Worm (Caenorhabditis elegans) whole organism, young adult: ENCODE measurements around the gene F36F12.3.

Source experiments
- B0035.1 ChIP-seq: sonication (generic microtip); optimal IDR thresholded peaks from 2 replicates; lab custom pipeline; 2016; ENCODE audit warnings: missing genetic modification characterization, mild to moderate bottlenecking, missing compliant biosample characterization, missing genotype, missing genetic modification reagents
- C06A6.2 ChIP-seq: fragments of 200-800 bp; sonication (Bioruptor generic); conservative IDR thresholded peaks from 2 replicates; pipeline ENCODE4 v1.3.6; 2022; ENCODE audit warnings: missing genetic modification characterization, missing compliant biosample characterization
- C17E4.6 ChIP-seq: fragments of 200-800 bp; sonication (Bioruptor generic); IDR thresholded peaks from 2 replicates; pipeline ENCODE4 v1.3.6; 2022; ENCODE audit warnings: missing genetic modification reagents, missing genetic modification characterization, missing compliant biosample characterization
- D2030.7 ChIP-seq: fragments of 200-800 bp; sonication (Bioruptor generic); IDR thresholded peaks from 2 replicates; pipeline ENCODE4 v1.3.6; 2022; ENCODE audit warnings: missing genetic modification reagents, missing genetic modification characterization, missing compliant biosample characterization
- F33H1.4 ChIP-seq: fragments of 200-800 bp; sonication (Bioruptor generic); IDR thresholded peaks from 2 replicates; pipeline ENCODE4 v1.3.6; 2022; ENCODE audit warnings: missing genetic modification reagents, missing genetic modification characterization, missing compliant biosample characterization
- T07F8.4 ChIP-seq: sonication (generic microtip); optimal IDR thresholded peaks from 2 replicates; lab custom pipeline; 2016; ENCODE audit warnings: mild to moderate bottlenecking, missing genetic modification characterization, moderate library complexity, missing compliant biosample characterization
- Y67H2A.10 ChIP-seq: fragments of 200-800 bp; sonication (Bioruptor generic); conservative IDR thresholded peaks from 2 replicates; pipeline ENCODE4 v1.3.6; 2022; ENCODE audit warnings: missing genetic modification reagents, missing genetic modification characterization, missing compliant biosample characterization
- ZK185.1 ChIP-seq: sonication (generic microtip); optimal IDR thresholded peaks from 2 replicates; lab custom pipeline; 2016; ENCODE audit warnings: mild to moderate bottlenecking, missing genetic modification characterization, missing compliant biosample characterization; ENCODE audit not compliant: poor library complexity, severe bottlenecking
- akir-1 ChIP-seq: fragments of 200-800 bp; sonication (Bioruptor generic); optimal IDR thresholded peaks from 2 replicates; lab custom pipeline; 2018; ENCODE audit warnings: mild to moderate bottlenecking, missing genetic modification characterization, moderate library complexity, missing compliant biosample characterization
- athp-1 ChIP-seq: sonication (generic microtip); optimal IDR thresholded peaks from 2 replicates; lab custom pipeline; 2017; ENCODE audit warnings: mild to moderate bottlenecking, missing genetic modification characterization, missing compliant biosample characterization
- attf-3 ChIP-seq: fragments of 200-800 bp; sonication (Bioruptor generic); conservative IDR thresholded peaks from 2 replicates; pipeline ENCODE4 v1.3.6; 2022; ENCODE audit warnings: missing genetic modification reagents, missing genetic modification characterization, missing compliant biosample characterization
- attf-5 ChIP-seq: fragments of 200-800 bp; sonication (Bioruptor generic); optimal IDR thresholded peaks from 2 replicates; lab custom pipeline; 2018; ENCODE audit warnings: mild to moderate bottlenecking, missing genetic modification characterization, missing compliant biosample characterization
- attf-6 ChIP-seq: fragments of 200-800 bp; sonication (Bioruptor generic); IDR thresholded peaks from 2 replicates; pipeline ENCODE4 v1.3.6; 2022; ENCODE audit warnings: missing genetic modification reagents, missing genetic modification characterization, missing compliant biosample characterization
- cebp-1 ChIP-seq, 2 experiments: fragments of 200-800 bp in 1 of 2; sonication (Bioruptor generic) in 1 of 2; sonication (generic microtip) in 1 of 2; IDR thresholded peaks in 1 of 2; optimal IDR thresholded peaks in 1 of 2; 2 replicates each; pipeline versions ENCODE4 v1.3.6 to Lab custom; 2017 to 2022; ENCODE audit warnings: missing compliant biosample characterization in 2 of 2, missing genetic modification characterization in 2 of 2, mild to moderate bottlenecking in 1 of 2, missing genetic modification reagents in 1 of 2, moderate library complexity in 1 of 2
- ceh-40 ChIP-seq: fragments of 200-800 bp; sonication (Bioruptor generic); IDR thresholded peaks from 2 replicates; pipeline ENCODE4 v1.3.6; 2022; ENCODE audit warnings: missing genetic modification characterization, missing compliant biosample characterization
- ceh-91 ChIP-seq: fragments of 200-800 bp; sonication (Bioruptor generic); IDR thresholded peaks from 2 replicates; pipeline ENCODE4 v1.3.6; 2022; ENCODE audit warnings: missing genetic modification reagents, missing genetic modification characterization, missing compliant biosample characterization
- chd-7 ChIP-seq: sonication (generic microtip); optimal IDR thresholded peaks from 2 replicates; lab custom pipeline; 2016; ENCODE audit warnings: mild to moderate bottlenecking, missing genetic modification characterization, moderate library complexity, missing compliant biosample characterization
- dpff-1 ChIP-seq: sonication (generic microtip); optimal IDR thresholded peaks from 2 replicates; lab custom pipeline; 2017; ENCODE audit warnings: mild to moderate bottlenecking, missing genetic modification characterization, missing compliant biosample characterization
- efl-1 ChIP-seq: fragments of 150-350 bp; optimal IDR thresholded peaks from 2 replicates; lab custom pipeline; 2014; ENCODE audit warnings: missing biosample characterization, missing genetic modification reagents, missing genetic modification characterization
- egrh-3 ChIP-seq: fragments of 200-800 bp; sonication (Bioruptor generic); IDR thresholded peaks from 2 replicates; pipeline ENCODE4 v1.3.6; 2022; ENCODE audit warnings: missing genetic modification reagents, missing genetic modification characterization, missing compliant biosample characterization
- ekl-4 ChIP-seq: fragments of 200-800 bp; sonication (Bioruptor generic); IDR thresholded peaks from 2 replicates; pipeline ENCODE4 v1.3.6; 2022; ENCODE audit warnings: missing genetic modification reagents, missing genetic modification characterization, missing compliant biosample characterization
- ets-4 ChIP-seq: fragments of 200-800 bp; sonication (Bioruptor generic); optimal IDR thresholded peaks from 2 replicates; lab custom pipeline; 2018; ENCODE audit warnings: mild to moderate bottlenecking, missing genetic modification characterization, missing compliant biosample characterization
- hmg-1.2 ChIP-seq: fragments of 200-800 bp; sonication (Bioruptor generic); IDR thresholded peaks from 2 replicates; pipeline ENCODE4 v1.3.6; 2022; ENCODE audit warnings: missing genetic modification reagents, missing genetic modification characterization, missing compliant biosample characterization
- hrde-1 ChIP-seq: sonication (generic microtip); optimal IDR thresholded peaks from 2 replicates; lab custom pipeline; 2016; ENCODE audit warnings: missing genetic modification characterization, mild to moderate bottlenecking, missing compliant biosample characterization, moderate library complexity, missing genotype, missing genetic modification reagents, borderline replicate concordance
- lin-40 ChIP-seq: sonication (generic microtip); optimal IDR thresholded peaks from 2 replicates; lab custom pipeline; 2016; ENCODE audit warnings: missing genetic modification characterization, mild to moderate bottlenecking, missing compliant biosample characterization, missing genotype, missing genetic modification reagents
- lsl-1 ChIP-seq: fragments of 200-800 bp; sonication (Bioruptor generic); optimal IDR thresholded peaks from 2 replicates; lab custom pipeline; 2018; ENCODE audit warnings: mild to moderate bottlenecking, missing genetic modification characterization, moderate library complexity, missing compliant biosample characterization
- madf-3 ChIP-seq: fragments of 200-800 bp; sonication (Bioruptor generic); IDR thresholded peaks from 2 replicates; pipeline ENCODE4 v1.3.6; 2022; ENCODE audit warnings: missing genetic modification reagents, missing genetic modification characterization, missing compliant biosample characterization
- madf-6 ChIP-seq: fragments of 200-800 bp; sonication (Bioruptor generic); IDR thresholded peaks from 2 replicates; pipeline ENCODE4 v1.3.6; 2022; ENCODE audit warnings: missing genetic modification reagents, missing genetic modification characterization, missing compliant biosample characterization
- madf-8 ChIP-seq: fragments of 200-800 bp; sonication (Bioruptor generic); conservative IDR thresholded peaks from 2 replicates; pipeline ENCODE4 v1.3.6; 2022; ENCODE audit warnings: missing genetic modification reagents, missing genetic modification characterization, missing compliant biosample characterization
- mes-4 ChIP-seq: sonication (generic microtip); optimal IDR thresholded peaks from 2 replicates; lab custom pipeline; 2016; ENCODE audit warnings: missing genotype, missing genetic modification characterization, missing compliant biosample characterization
- mxl-1 ChIP-seq: sonication (generic microtip); optimal IDR thresholded peaks from 2 replicates; lab custom pipeline; 2016; ENCODE audit warnings: missing genetic modification characterization, missing compliant biosample characterization
- nhr-80 ChIP-seq: sonication (generic microtip); optimal IDR thresholded peaks from 2 replicates; lab custom pipeline; 2016; ENCODE audit warnings: missing genetic modification characterization, missing compliant biosample characterization
- nhr-90 ChIP-seq: sonication (generic microtip); optimal IDR thresholded peaks from 2 replicates; lab custom pipeline; 2016; ENCODE audit warnings: missing genotype, mild to moderate bottlenecking, missing genetic modification characterization, missing compliant biosample characterization
- pbrm-1 ChIP-seq: fragments of 200-800 bp; sonication (Bioruptor generic); IDR thresholded peaks from 2 replicates; pipeline ENCODE4 v1.3.6; 2022; ENCODE audit warnings: missing genetic modification reagents, missing genetic modification characterization, missing compliant biosample characterization
- snpc-1.1 ChIP-seq: sonication (generic microtip); optimal IDR thresholded peaks from 2 replicates; lab custom pipeline; 2017; ENCODE audit warnings: missing genetic modification characterization, mild to moderate bottlenecking, missing compliant biosample characterization, antibody characterized with exemption, moderate library complexity, missing genotype, missing genetic modification reagents; ENCODE audit not compliant: insufficient read depth
- snpc-1.3 ChIP-seq: sonication (generic microtip); optimal IDR thresholded peaks from 2 replicates; lab custom pipeline; 2017; ENCODE audit warnings: missing genetic modification characterization, mild to moderate bottlenecking, missing compliant biosample characterization, antibody characterized with exemption, moderate library complexity, missing genotype, missing genetic modification reagents; ENCODE audit not compliant: insufficient read depth
- tbx-9 ChIP-seq: sonication (generic microtip); optimal IDR thresholded peaks from 2 replicates; lab custom pipeline; 2016; ENCODE audit warnings: borderline replicate concordance, missing genetic modification characterization, inconsistent platforms, missing compliant biosample characterization
- tlf-1 ChIP-seq: fragments of 200-800 bp; sonication (Bioruptor generic); optimal IDR thresholded peaks from 2 replicates; lab custom pipeline; 2018; ENCODE audit warnings: mild to moderate bottlenecking, missing genetic modification characterization, missing compliant biosample characterization
- zim-3 ChIP-seq: sonication (generic microtip); optimal IDR thresholded peaks from 2 replicates; lab custom pipeline; 2017; ENCODE audit warnings: mild to moderate bottlenecking, missing genetic modification characterization, moderate library complexity, missing compliant biosample characterization
- ztf-22 ChIP-seq: fragments of 200-800 bp; sonication (Bioruptor generic); optimal IDR thresholded peaks from 2 replicates; lab custom pipeline; 2018; ENCODE audit warnings: mild to moderate bottlenecking, missing genetic modification characterization, moderate library complexity, missing compliant biosample characterization

The F36F12.3 gene

ce11 chrV:2122517-2122916, 36.9 kb downstream of the F36F12.3 start, which contains the start of gene F22F7.2:
Gene F22F7.2, plus strand, starts transcription at chrV:2122782.
- TF ChIP-seq snpc-1.3 (tag; lab: Kevin White, UChicago): no peak
- TF ChIP-seq C17E4.6 (GFP tag; lab: Robert Waterston, UW): no peak
- no peak for TF ChIP-seq C06A6.2 (GFP tag; lab: Robert Waterston, UW)
- TF ChIP-seq akir-1 (GFP tag; lab: Kevin White, UChicago): no peak
- TF ChIP-seq madf-3 (GFP tag; lab: Robert Waterston, UW): no peak
- no peak for TF ChIP-seq ets-4 (GFP tag; lab: Kevin White, UChicago)
- no peak for TF ChIP-seq chd-7 (tag; lab: Kevin White, UChicago)
- no peak for TF ChIP-seq cebp-1 (GFP tag; IDR thresholded peaks at IDR 0.05; lab: Robert Waterston, UW)
- TF ChIP-seq cebp-1 (tag; optimal IDR thresholded peaks at IDR 0.05; lab: Kevin White, UChicago): no peak
- no peak for TF ChIP-seq ztf-22 (GFP tag; lab: Kevin White, UChicago)
- peak; percentile 2 for TF ChIP-seq nhr-80 (tag; lab: Kevin White, UChicago)
- no peak for TF ChIP-seq athp-1 (tag; lab: Kevin White, UChicago)
- TF ChIP-seq attf-5 (GFP tag; lab: Kevin White, UChicago): peak; percentile 3
- no peak for TF ChIP-seq mxl-1 (tag; lab: Kevin White, UChicago)
- no peak for TF ChIP-seq B0035.1 (tag; lab: Kevin White, UChicago)
- TF ChIP-seq dpff-1 (tag; lab: Kevin White, UChicago): no peak
- no peak for TF ChIP-seq nhr-90 (tag; lab: Kevin White, UChicago)
- TF ChIP-seq ekl-4 (GFP tag; lab: Robert Waterston, UW): no peak
- no peak for TF ChIP-seq pbrm-1 (GFP tag; lab: Robert Waterston, UW)
- no peak for TF ChIP-seq Y67H2A.10 (GFP tag; lab: Robert Waterston, UW)
- TF ChIP-seq hmg-1.2 (GFP tag; lab: Robert Waterston, UW): peak; percentile 23; the same call in 1 of the 2 replicates
- no peak for TF ChIP-seq tbx-9 (tag; lab: Kevin White, UChicago)
- no peak for TF ChIP-seq zim-3

- TF ChIP-seq B0035.1 (tag; lab: Kevin White, UChicago) (no peak), lin-40 (tag; lab: Kevin White, UChicago) (no peak), lsl-1 (no peak), T07F8.4 (tag; lab: Kevin White, UChicago) (no peak), nhr-80 (tag; lab: Kevin White, UChicago) (peak; percentile 62)
These were observed 37.6 kb downstream of the F36F12.3 start for ce11 chrV:2123164-2123563.

- TF ChIP-seq ZK185.1 (tag; lab: Kevin White, UChicago): no peak
- TF ChIP-seq snpc-1.1 (tag; lab: Kevin White, UChicago): no peak
- TF ChIP-seq tlf-1 (GFP tag; lab: Kevin White, UChicago): no peak
- no peak for TF ChIP-seq hrde-1 (tag; lab: Kevin White, UChicago)
- TF ChIP-seq efl-1 (GFP tag; lab: Kevin White, UChicago): peak; percentile 25
- peak; percentile 34 for TF ChIP-seq madf-8 (GFP tag; lab: Robert Waterston, UW)
These were observed 41.0 kb downstream of the F36F12.3 start for ce11 chrV:2126554-2126953.

DNA sequence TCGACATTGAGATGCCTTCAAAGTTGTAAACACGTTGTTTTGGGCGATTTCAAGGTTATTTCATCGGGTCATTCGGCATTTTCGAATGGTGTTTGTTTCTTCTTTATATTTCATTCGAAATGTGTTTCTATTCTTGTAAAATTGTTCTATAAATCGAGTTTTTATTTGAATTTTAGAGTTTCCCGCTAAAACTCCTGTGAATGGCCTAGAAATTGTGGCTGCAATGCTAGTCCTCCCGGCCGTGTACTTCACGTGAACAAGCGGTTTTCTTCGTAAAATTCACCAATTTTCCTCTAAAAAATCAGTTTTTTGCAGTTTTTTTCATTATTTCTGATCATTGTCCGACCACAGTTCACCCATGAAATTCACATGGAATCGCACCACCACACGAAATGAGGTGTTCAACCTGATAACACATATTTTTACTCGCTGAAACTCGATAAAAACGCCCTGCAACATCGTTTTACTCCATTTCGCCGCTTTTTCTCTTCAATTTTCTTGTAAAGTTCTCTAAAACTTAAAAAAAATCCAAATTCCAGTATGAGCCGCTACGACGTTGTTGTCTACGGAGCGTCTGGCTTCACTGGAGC, 41.5 kb downstream of the F36F12.3 start, which contains the start of gene ldp-1:
Gene ldp-1 (plus strand): TSS at position 540 of the 590 bp plus-strand sequence.
- TF ChIP-seq F33H1.4 (GFP tag; lab: Robert Waterston, UW) (peak; percentile 27), mes-4 (tag; lab: Kevin White, UChicago) (no peak), egrh-3 (no peak), Y67H2A.10 (GFP tag; lab: Robert Waterston, UW) (no peak), nhr-80 (tag; lab: Kevin White, UChicago) (no peak), D2030.7 (peak; percentile 20; the same call in 1 of the 2 replicates), attf-6 (GFP tag; lab: Robert Waterston, UW) (no peak), ZK185.1 (tag; lab: Kevin White, UChicago) (peak; percentile 85), attf-3 (GFP tag; lab: Robert Waterston, UW) (no peak), snpc-1.1 (tag; lab: Kevin White, UChicago) (peak; percentile 42), mxl-1 (tag; lab: Kevin White, UChicago) (no peak), madf-6 (GFP tag; lab: Robert Waterston, UW) (peak; percentile 66), ceh-40 (GFP tag; lab: Robert Waterston, UW) (no peak), ceh-91 (GFP tag; lab: Robert Waterston, UW) (peak; percentile 45; the same call in 1 of the 2 replicates), C17E4.6 (GFP tag; lab: Robert Waterston, UW) (no peak)
